Worm (Caenorhabditis elegans) whole organism, late embryonic: ENCODE measurements around the gene flp-15.

Source experiments
- Y22D7AL.16 ChIP-seq: sonication (generic microtip); optimal IDR thresholded peaks from 2 replicates; lab custom pipeline; 2016; ENCODE audit warnings: missing genetic modification characterization, missing compliant biosample characterization
- dmd-4 ChIP-seq: sonication (generic microtip); optimal IDR thresholded peaks from 2 replicates; lab custom pipeline; 2016; ENCODE audit warnings: borderline replicate concordance, missing genetic modification characterization, missing compliant biosample characterization
- elt-2 ChIP-seq: sonication (generic microtip); optimal IDR thresholded peaks from 2 replicates; lab custom pipeline; 2016; ENCODE audit warnings: missing genetic modification reagents, missing genetic modification characterization, missing compliant biosample characterization
- ets-4 ChIP-seq: sonication (generic microtip); optimal IDR thresholded peaks from 2 replicates; lab custom pipeline; 2016; ENCODE audit warnings: missing genetic modification characterization, missing compliant biosample characterization
- hlh-6 ChIP-seq: sonication (generic microtip); optimal IDR thresholded peaks from 2 replicates; lab custom pipeline; 2016; ENCODE audit warnings: missing genotype, missing genetic modification characterization, missing compliant biosample characterization
- nhr-11 ChIP-seq: fragments of 150-350 bp; optimal IDR thresholded peaks from 2 replicates; lab custom pipeline; 2014; ENCODE audit warnings: missing biosample characterization, missing genetic modification characterization
- ref-2 ChIP-seq: sonication (generic microtip); optimal IDR thresholded peaks from 2 replicates; lab custom pipeline; 2016; ENCODE audit warnings: missing genetic modification characterization, missing compliant biosample characterization
- rnt-1 ChIP-seq: sonication (generic microtip); optimal IDR thresholded peaks from 2 replicates; lab custom pipeline; 2016; ENCODE audit warnings: missing genetic modification characterization, missing compliant biosample characterization
- sdc-2 ChIP-seq: sonication (generic microtip); optimal IDR thresholded peaks from 2 replicates; lab custom pipeline; 2016; ENCODE audit warnings: missing genotype, missing genetic modification characterization, missing compliant biosample characterization
- sox-2 ChIP-seq: fragments of 200-800 bp; sonication (Bioruptor generic); IDR thresholded peaks from 2 replicates; pipeline ENCODE4 v1.3.6; 2022; ENCODE audit warnings: missing genetic modification reagents, missing genetic modification characterization, missing compliant biosample characterization

DNA sequence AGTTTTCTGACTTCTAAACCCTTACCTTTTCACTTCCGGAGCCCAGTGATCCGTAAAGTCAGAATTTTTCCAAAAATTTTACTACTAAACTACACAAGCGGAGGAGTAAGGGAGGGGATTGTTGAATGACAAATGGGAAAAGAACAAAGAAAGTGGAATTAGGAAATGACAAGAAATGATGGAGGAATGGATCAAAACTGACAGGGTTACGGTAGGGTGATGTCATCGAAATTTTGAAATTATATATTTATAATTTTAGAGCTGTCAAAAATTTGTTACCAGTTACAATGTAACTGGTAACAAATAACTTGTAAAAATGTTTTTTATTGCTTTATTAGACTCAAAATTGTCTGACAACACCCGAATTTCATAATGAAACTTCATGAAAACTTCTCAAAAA lies 1.2 kb downstream of the flp-15 start:
- TF ChIP-seq elt-2 (tag; lab: Kevin White, UChicago) (no peak), sox-2 (no peak), hlh-6 (tag; lab: Kevin White, UChicago) (no peak), ref-2 (tag; lab: Kevin White, UChicago) (no peak), nhr-11 (tag; lab: Kevin White, UChicago) (no peak), sdc-2 (tag; lab: Kevin White, UChicago) (no peak), dmd-4 (tag; lab: Kevin White, UChicago) (no peak), ets-4 (no peak), Y22D7AL.16 (tag; lab: Kevin White, UChicago) (no peak), rnt-1 (tag; lab: Kevin White, UChicago) (no peak)
